Worm (Caenorhabditis elegans): Measurements from ENCODE around the gene F44G3.7.

The F44G3.7 gene

ce11 chrV:16115381-16115780 is 21.6 kb downstream of the F44G3.7 start, which contains the start of gene str-25:
TSS of gene str-25 (plus strand) at chrV:16115681.
- no peak for TF ChIP-seq unc-62 (GFP tag; optimal IDR thresholded peaks at IDR 0.05)

ce11 chrV:16114237-16114636 is 22.7 kb downstream of the F44G3.7 start, which contains the start of gene srxa-16:
TSS of gene srxa-16 (minus strand) at chrV:16114337.
- TF ChIP-seq unc-62 (GFP tag; optimal IDR thresholded peaks at IDR 0.05): no peak

- TF ChIP-seq unc-62 (GFP tag; optimal IDR thresholded peaks at IDR 0.05): no peak
Observed at ce11 chrV:16103594-16103993, 33.3 kb downstream of the F44G3.7 start, which contains the start of gene argk-1. TSS of gene argk-1 (plus strand) at chrV:16103894.

- TF ChIP-seq unc-62 (GFP tag; optimal IDR thresholded peaks at IDR 0.05): no peak
Observed at ce11 chrV:16100103-16100730, 36.7 kb downstream of the F44G3.7 start, which contains the start of gene cth-1. TSS of gene cth-1 (plus strand) at chrV:16100680.

ce11 chrV:16099441-16099840 is 37.5 kb downstream of the F44G3.7 start, which contains the start of gene str-7:
TSS of gene str-7 (minus strand) at chrV:16099541.
- no peak for TF ChIP-seq unc-62 (GFP tag; optimal IDR thresholded peaks at IDR 0.05)

ce11 chrV:16094862-16095261 is 42.1 kb downstream of the F44G3.7 start:
- TF ChIP-seq unc-62 (GFP tag; optimal IDR thresholded peaks at IDR 0.05): no peak

ce11 chrV:16094284-16094683 is 42.7 kb downstream of the F44G3.7 start, which contains the start of gene F22B8.7:
TSS of gene F22B8.7 (plus strand) at chrV:16094584.
- no peak for TF ChIP-seq unc-62 (GFP tag; optimal IDR thresholded peaks at IDR 0.05)

ce11 chrV:16090685-16091084 is 46.3 kb downstream of the F44G3.7 start, which contains the start of gene F22B8.3:
TSS of gene F22B8.3 (plus strand) at chrV:16090985.
- no peak for TF ChIP-seq unc-62 (GFP tag; optimal IDR thresholded peaks at IDR 0.05)

Measured in whole organism, dauer.